Fruit fly (Drosophila melanogaster) whole organism: ENCODE results near the gene Rabex-5.

Source experiments
- CG8478 ChIP-seq: fragments of >200 bp; optimal IDR thresholded peaks from 2 replicates; lab custom pipeline; 2018; ENCODE audit warnings: inconsistent platforms
- Dll ChIP-seq: fragments of >200 bp; optimal IDR thresholded peaks from 2 replicates; lab custom pipeline; 2017
- EcR ChIP-seq, 2 experiments: fragments of >200 bp; optimal IDR thresholded peaks; 2 replicates each; lab custom pipeline; 2017; ENCODE audit warnings: missing biosample characterization in 2 of 2, missing genetic modification characterization in 2 of 2, missing genetic modification reagents in 2 of 2
- pan ChIP-seq: fragments of >200 bp; optimal IDR thresholded peaks from 2 replicates; lab custom pipeline; 2017
- psq ChIP-seq: fragments of >200 bp; optimal IDR thresholded peaks from 2 replicates; lab custom pipeline; 2017
- usp ChIP-seq: fragments of >200 bp; optimal IDR thresholded peaks from 2 replicates; lab custom pipeline; 2017; ENCODE audit warnings: missing biosample characterization, missing genetic modification characterization, mixed read lengths

Rabex-5 gene

DNA sequence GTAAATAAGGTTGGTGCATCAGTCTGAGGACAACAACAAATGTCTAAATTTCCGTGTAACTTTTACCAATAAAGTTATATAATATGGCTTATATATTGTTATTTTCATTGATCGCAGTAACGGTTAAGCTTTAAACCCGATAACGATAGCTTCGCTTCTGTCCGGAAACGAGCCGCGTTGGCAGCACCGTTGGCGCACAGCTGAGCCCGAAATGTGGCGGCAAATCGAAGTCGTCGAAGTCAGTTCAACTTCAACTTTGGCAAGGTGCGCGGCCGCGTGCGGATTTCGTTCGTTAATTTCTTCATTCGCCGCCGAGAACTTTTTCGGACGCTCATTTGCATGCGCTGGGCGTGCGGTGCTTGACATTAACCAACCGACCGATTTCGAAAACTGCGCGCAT is 22.5 kb downstream of the Rabex-5 start, which contains the start of gene Myo61F:
Myo61F (plus strand) TSS at position 240 of the 400 bp plus-strand sequence.
- TF ChIP-seq pan (lab: Kevin White, UChicago) (no peak), EcR (GFP tag; optimal IDR thresholded peaks at IDR 0.05; lab: Kevin White, UChicago) (no peak), psq (lab: Kevin White, UChicago) (no peak), Dll (lab: Kevin White, UChicago) (no peak), CG8478 (lab: Kevin White, UChicago) (no peak), usp (GFP tag; lab: Kevin White, UChicago) (no peak)

DNA sequence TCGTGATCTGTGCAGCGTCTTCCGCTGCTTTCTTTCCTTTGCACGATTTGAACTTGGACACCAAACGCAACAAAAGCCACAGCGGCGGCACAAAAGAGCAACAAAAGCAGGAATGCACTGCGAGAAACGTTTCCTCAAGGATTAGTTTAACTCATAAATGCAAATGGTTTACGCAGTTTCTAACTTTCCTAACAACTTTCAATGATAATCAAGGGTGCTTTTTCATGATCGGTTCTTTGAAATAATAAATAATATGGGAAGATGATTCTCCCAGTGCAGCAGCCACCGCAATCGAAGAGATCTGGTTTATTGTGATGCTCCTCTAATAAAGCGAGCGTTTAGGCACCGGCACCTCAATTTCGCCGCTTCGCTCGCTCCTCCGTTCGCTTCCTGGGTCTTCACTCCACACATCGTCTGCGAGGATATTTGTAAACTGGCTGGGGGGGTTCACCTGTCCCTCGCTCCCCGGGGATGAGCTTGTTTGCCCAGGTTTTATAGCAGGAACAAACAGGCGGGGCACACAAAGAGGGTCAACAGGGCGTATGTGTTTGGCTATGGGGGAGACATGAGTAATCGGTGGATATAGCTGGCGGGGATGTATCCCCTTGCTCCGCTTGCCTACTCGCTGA is 23.5 kb downstream of the Rabex-5 start:
- TF ChIP-seq psq (lab: Kevin White, UChicago) (no peak), usp (GFP tag; lab: Kevin White, UChicago) (no peak), pan (lab: Kevin White, UChicago) (no peak), EcR (GFP tag; optimal IDR thresholded peaks at IDR 0.05; lab: Kevin White, UChicago) (no peak), Dll (lab: Kevin White, UChicago) (no peak), CG8478 (lab: Kevin White, UChicago) (no peak)

DNA sequence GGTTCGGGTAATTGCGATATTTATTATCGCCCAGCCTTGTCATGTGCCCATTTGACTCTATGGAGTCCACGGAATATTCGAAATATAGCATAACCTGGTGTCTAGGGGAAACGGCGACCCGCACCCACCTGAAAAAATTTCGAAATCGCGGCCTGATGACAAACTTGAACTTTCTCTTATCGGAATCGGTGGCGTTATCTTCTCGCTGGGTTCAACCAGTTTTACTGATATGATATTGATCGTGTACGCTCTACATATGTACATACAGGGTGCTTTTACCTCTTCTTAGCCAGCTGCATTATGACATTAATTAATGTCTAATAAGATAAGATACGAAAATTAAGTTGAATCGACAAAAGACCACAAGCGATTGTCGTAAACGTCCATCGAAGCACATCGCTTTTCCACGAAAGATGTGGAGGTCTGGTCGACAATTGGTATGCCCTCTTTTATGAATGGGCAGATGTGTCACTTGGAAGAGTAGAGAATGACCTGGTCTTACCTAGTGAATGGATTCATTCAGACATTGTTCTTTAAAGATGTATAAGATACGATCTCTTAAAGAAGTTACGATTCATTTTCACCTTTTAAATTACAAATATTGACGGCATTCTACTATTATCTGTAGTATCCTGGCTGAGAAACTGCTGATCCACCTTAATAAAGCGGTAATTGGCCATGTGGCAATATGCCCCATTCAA is 24.7 kb downstream of the Rabex-5 start:
- TF ChIP-seq psq (lab: Kevin White, UChicago) (no peak), EcR (GFP tag; optimal IDR thresholded peaks at IDR 0.05; lab: Kevin White, UChicago) (no peak), CG8478 (lab: Kevin White, UChicago) (no peak), Dll (lab: Kevin White, UChicago) (no peak), usp (GFP tag; lab: Kevin White, UChicago) (no peak), pan (lab: Kevin White, UChicago) (no peak)

DNA sequence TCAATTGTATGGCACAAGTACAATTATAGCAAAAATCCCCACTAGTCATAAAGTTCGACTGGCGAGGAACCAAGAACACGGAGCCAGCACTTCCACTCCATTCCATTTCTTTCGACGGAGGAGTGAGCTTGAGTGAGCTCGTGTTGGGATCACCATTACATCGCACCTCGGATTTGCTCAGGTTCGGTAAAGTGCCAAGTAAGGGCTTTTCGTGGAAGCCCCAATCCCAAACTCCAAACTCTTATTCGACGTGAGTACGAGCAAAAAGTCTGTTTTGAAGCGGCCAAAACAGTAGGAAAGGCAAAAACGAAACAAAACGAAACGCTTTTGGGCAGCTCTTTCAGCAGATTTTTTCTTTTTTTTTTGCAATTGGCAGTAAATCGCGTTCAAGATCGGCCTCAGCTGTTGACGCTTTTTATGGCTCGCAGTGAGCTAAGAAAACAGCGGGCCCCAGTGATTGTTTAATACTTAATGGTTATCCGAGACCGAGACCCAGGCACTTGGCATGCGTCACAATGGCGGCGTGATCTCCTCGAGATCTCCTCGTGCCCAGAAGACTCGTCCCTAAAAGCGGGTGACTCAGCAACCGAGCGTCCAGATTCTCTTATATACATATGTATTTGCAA is 25.3 kb downstream of the Rabex-5 start:
- TF ChIP-seq Dll (lab: Kevin White, UChicago), result no peak
- no peak for TF ChIP-seq usp (GFP tag; lab: Kevin White, UChicago)
- TF ChIP-seq pan (lab: Kevin White, UChicago), result no peak
- TF ChIP-seq psq (lab: Kevin White, UChicago), result no peak
- no peak for TF ChIP-seq EcR (GFP tag; optimal IDR thresholded peaks at IDR 0.05; lab: Kevin White, UChicago)
- no peak for TF ChIP-seq CG8478 (lab: Kevin White, UChicago)

DNA sequence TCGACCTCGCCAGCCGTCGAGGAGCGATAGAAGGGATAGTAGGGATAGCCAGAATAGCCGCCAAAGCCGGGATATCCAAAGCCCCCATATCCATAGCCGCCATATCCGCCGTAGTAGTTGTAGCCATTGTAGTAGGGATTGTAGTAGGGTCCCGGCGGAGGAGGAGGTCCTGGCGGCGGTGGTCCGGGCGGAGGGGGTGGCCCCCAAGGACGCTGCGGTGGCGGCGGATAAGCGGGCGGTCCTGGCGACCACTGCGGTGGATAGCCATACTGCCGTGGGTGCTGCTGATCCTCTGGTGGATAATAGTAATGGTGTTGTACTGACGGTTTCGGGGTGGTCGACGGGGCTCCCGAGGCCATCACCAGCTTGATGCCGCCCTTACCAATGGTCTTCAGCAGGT is 26.4 kb downstream of the Rabex-5 start:
- TF ChIP-seq CG8478 (lab: Kevin White, UChicago) (no peak), usp (GFP tag; lab: Kevin White, UChicago) (no peak), psq (lab: Kevin White, UChicago) (no peak), Dll (lab: Kevin White, UChicago) (no peak), pan (lab: Kevin White, UChicago) (no peak), EcR (GFP tag; optimal IDR thresholded peaks at IDR 0.05; lab: Kevin White, UChicago) (no peak)

DNA sequence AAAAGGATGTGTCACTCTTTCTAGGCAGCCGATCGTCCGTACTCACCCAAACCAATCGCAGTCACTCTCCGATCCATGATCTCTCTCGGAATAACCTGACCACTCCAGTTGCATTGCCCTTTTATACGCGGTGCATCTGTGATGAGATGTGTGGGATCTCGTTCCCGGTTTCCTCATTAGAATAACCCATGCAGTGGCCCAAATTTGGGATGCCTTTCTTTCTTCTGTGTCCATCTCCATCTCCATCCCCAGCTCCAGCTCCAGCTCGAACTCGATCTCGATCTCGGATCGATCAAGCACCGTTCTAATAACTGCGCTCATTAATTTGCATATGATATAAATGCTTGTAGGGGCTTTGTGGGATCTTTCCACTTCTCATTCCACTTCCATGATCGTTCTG is 27.0 kb downstream of the Rabex-5 start, which contains the start of gene CG9184:
CG9184 (minus strand) TSS at position 101 of the 400 bp plus-strand sequence.
- TF ChIP-seq CG8478 (lab: Kevin White, UChicago), result no peak
- no peak for TF ChIP-seq usp (GFP tag; lab: Kevin White, UChicago)
- TF ChIP-seq psq (lab: Kevin White, UChicago), result no peak
- no peak for TF ChIP-seq pan (lab: Kevin White, UChicago)
- no peak for TF ChIP-seq EcR (GFP tag; optimal IDR thresholded peaks at IDR 0.05; lab: Kevin White, UChicago)
- TF ChIP-seq Dll (lab: Kevin White, UChicago), result no peak

DNA sequence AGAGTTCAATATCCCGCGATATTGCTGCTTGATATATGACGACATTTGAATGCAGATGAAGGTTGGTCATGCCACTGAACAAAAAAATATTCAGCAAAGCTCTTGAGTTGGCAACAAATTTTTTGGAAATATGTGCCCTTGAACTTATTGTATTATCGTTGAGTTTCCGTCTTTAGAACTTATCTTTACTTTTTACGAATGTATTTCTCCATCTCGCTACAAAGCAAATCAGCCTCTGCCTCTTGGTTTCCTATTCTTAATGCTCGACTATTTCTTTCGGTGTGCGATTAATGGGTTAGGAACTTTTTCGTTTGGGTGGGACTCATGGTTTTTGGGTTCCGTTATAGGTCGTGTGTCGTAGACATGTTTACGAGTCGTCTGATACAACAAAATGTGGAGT is 27.4 kb downstream of the Rabex-5 start:
- TF ChIP-seq CG8478 (lab: Kevin White, UChicago) (no peak), psq (lab: Kevin White, UChicago) (no peak), Dll (lab: Kevin White, UChicago) (no peak), EcR (GFP tag; optimal IDR thresholded peaks at IDR 0.05; lab: Kevin White, UChicago) (no peak), pan (lab: Kevin White, UChicago) (no peak), usp (GFP tag; lab: Kevin White, UChicago) (no peak)

DNA sequence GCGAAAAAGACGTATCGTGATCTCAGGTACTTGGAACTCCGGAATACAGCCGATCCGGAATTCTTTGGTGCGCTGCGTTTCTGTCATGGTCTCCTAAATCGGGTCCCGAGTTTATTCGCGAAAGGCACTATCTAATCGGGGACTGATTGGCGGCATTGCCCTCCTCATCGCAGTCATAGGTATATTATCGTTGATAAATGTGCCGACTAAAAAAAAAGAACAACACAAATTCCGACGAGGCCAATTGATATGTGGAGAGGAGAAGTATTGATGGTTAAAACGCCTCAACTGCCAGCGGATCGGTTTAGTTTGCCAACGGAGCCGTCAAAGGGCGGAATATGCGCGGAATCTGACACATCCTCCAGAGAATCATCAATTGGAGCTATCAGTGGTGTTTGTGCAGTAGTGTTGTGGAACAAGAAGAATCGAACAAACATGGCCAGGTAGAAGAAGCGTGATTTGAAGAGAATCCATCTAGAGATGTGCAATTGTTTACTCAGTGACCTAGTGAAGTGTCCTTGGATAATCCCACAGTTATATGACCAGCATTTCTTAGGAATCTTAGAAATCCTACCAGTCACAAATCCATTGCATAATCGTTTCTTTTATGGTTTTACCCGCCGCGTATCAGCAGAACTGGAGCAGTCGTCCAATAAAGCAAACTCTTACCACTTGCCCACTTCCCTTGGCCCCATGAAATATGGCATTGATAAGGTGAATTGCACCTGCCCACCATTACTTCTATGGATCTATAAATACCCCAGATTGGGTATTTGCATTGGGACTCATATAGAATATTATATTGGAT is 29.3 kb downstream of the Rabex-5 start:
- no peak for TF ChIP-seq psq (lab: Kevin White, UChicago)
- TF ChIP-seq pan (lab: Kevin White, UChicago), result no peak
- no peak for TF ChIP-seq usp (GFP tag; lab: Kevin White, UChicago)
- no peak for TF ChIP-seq CG8478 (lab: Kevin White, UChicago)
- no peak for TF ChIP-seq EcR (GFP tag; optimal IDR thresholded peaks at IDR 0.05; lab: Kevin White, UChicago)
- TF ChIP-seq Dll (lab: Kevin White, UChicago), result no peak

DNA sequence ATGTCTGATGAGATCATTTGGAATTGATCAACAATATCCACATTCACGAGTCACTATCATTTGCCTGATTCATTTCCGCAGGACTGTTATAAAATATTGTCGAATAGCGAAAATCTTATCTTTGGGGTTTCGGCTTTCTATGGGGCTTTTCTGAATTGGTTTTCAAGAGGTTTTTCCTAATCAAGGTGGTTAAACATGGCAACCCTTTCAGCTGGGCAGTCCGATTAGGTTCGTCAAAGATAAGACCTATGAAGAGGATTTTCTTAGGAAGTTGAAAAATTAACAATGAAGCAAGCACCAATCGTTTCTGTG is 29.9 kb downstream of the Rabex-5 start:
- TF ChIP-seq CG8478 (lab: Kevin White, UChicago) (no peak), psq (lab: Kevin White, UChicago) (no peak), pan (lab: Kevin White, UChicago) (no peak), EcR (GFP tag; optimal IDR thresholded peaks at IDR 0.05; lab: Kevin White, UChicago) (no peak), Dll (lab: Kevin White, UChicago) (no peak), usp (GFP tag; lab: Kevin White, UChicago) (no peak)

DNA sequence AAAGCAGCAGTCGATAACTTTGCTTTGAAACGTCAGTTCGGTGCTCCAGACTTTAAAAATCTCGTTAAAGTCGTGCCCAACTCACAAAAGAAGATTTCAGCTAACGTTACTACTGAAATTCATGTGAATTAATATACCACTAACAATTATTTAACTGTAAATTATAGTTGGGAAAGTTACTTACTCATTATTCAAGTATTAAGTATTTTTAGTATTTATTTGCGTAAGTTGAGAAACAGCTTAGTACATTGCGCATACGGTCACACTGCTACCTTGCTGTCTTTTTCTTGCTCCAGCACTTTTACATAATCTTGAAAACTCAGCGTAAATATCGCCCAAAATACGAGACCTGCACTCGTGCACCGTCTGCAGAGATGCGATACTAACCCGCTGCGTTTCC is 34.0 kb downstream of the Rabex-5 start, which contains the start of gene ND-ACP:
ND-ACP (plus strand) TSS at position 226 of the 400 bp plus-strand sequence.
- TF ChIP-seq EcR (GFP tag; optimal IDR thresholded peaks at IDR 0.05; lab: Kevin White, UChicago) (no peak), pan (lab: Kevin White, UChicago) (no peak), psq (lab: Kevin White, UChicago) (no peak), usp (GFP tag; lab: Kevin White, UChicago) (no peak), Dll (lab: Kevin White, UChicago) (no peak), CG8478 (lab: Kevin White, UChicago) (no peak)
